Fruit fly (Drosophila melanogaster) whole organism, adult: Measurements from ENCODE around the gene Crz.

Experiments used
- CG12768 ChIP-seq: fragments of 200-800 bp; sonication (Bioruptor generic); optimal IDR thresholded peaks from 2 replicates; lab custom pipeline; 2017; ENCODE audit warnings: missing biosample characterization, missing genetic modification characterization, mild to moderate bottlenecking, moderate library complexity, missing genetic modification reagents
- CG1620 ChIP-seq: fragments of 200-800 bp; sonication (Bioruptor generic); optimal IDR thresholded peaks from 2 replicates; lab custom pipeline; 2016; ENCODE audit warnings: missing biosample characterization, missing genetic modification characterization
- CG33017 ChIP-seq: fragments of 200-800 bp; sonication (Bioruptor generic); optimal IDR thresholded peaks from 2 replicates; lab custom pipeline; 2018; ENCODE audit warnings: missing biosample characterization, mild to moderate bottlenecking, missing genetic modification characterization, moderate library complexity
- CG5204 ChIP-seq: fragments of 200-800 bp; sonication (Bioruptor generic); optimal IDR thresholded peaks from 2 replicates; lab custom pipeline; 2016; ENCODE audit warnings: missing biosample characterization, missing genetic modification characterization
- CG7045 ChIP-seq: fragments of 200-800 bp; sonication (Bioruptor generic); optimal IDR thresholded peaks from 2 replicates; lab custom pipeline; 2017; ENCODE audit warnings: missing biosample characterization, mild to moderate bottlenecking, missing genetic modification characterization
- Hr96 ChIP-seq: fragments of 200-800 bp; sonication (Bioruptor generic); optimal IDR thresholded peaks from 2 replicates; lab custom pipeline; 2016; ENCODE audit warnings: missing biosample characterization, missing genetic modification characterization
- ovo ChIP-seq: fragments of 200-800 bp; sonication (Bioruptor generic); optimal IDR thresholded peaks from 2 replicates; lab custom pipeline; 2016; ENCODE audit warnings: missing biosample characterization, missing genetic modification characterization
- pad ChIP-seq: fragments of 200-800 bp; sonication (Bioruptor generic); optimal IDR thresholded peaks from 3 replicates; lab custom pipeline; 2017; ENCODE audit warnings: missing biosample characterization, missing genetic modification characterization, mild to moderate bottlenecking, moderate library complexity, missing genetic modification reagents
- tj ChIP-seq: fragments of 200-800 bp; sonication (Bioruptor generic); optimal IDR thresholded peaks from 3 replicates; lab custom pipeline; 2017; ENCODE audit warnings: missing biosample characterization, mild to moderate bottlenecking, missing genetic modification characterization, moderate library complexity
- toe ChIP-seq: fragments of 200-800 bp; sonication (Bioruptor generic); optimal IDR thresholded peaks from 2 replicates; lab custom pipeline; 2016; ENCODE audit warnings: missing biosample characterization, missing genetic modification characterization

- TF ChIP-seq CG5204 (GFP tag; lab: Kevin White, UChicago) (no peak), CG7045 (GFP tag; lab: Kevin White, UChicago) (no peak), ovo (no peak), pad (GFP tag; lab: Kevin White, UChicago) (no peak), tj (GFP tag; lab: Kevin White, UChicago) (no peak), toe (no peak), Hr96 (GFP tag; lab: Kevin White, UChicago) (no peak), CG12768 (no peak), CG1620 (GFP tag; lab: Kevin White, UChicago) (no peak), CG33017 (tag; lab: Kevin White, UChicago) (no peak)
Observed at dm6 chr3R:14348480-14348879, 33.8 kb downstream of the Crz start.
